Worm (Caenorhabditis elegans) whole organism, young adult: ENCODE data around the gene srd-21.

Source experiments
- Y67H2A.10 ChIP-seq: fragments of 200-800 bp; sonication (Bioruptor generic); conservative IDR thresholded peaks from 2 replicates; pipeline ENCODE4 v1.3.6; 2022; ENCODE audit warnings: missing genetic modification reagents, missing genetic modification characterization, missing compliant biosample characterization
- ama-1 ChIP-seq, 3 experiments: fragments of 150-350 bp in 1 of 3; sonication (generic microtip) in 2 of 3; optimal IDR thresholded peaks; 2 replicates each; lab custom pipeline; 2014 to 2018; ENCODE audit warnings: missing biosample characterization in 2 of 3, missing genetic modification characterization in 2 of 3, missing genetic modification reagents in 2 of 3
- bed-2 ChIP-seq: fragments of 200-800 bp; sonication (Bioruptor generic); IDR thresholded peaks from 2 replicates; pipeline ENCODE4 v1.3.6; 2022; ENCODE audit warnings: missing genetic modification reagents, missing genetic modification characterization, missing compliant biosample characterization
- ekl-4 ChIP-seq: fragments of 200-800 bp; sonication (Bioruptor generic); IDR thresholded peaks from 2 replicates; pipeline ENCODE4 v1.3.6; 2022; ENCODE audit warnings: missing genetic modification reagents, missing genetic modification characterization, missing compliant biosample characterization
- mxl-1 ChIP-seq: sonication (generic microtip); optimal IDR thresholded peaks from 2 replicates; lab custom pipeline; 2016; ENCODE audit warnings: missing genetic modification characterization, missing compliant biosample characterization
- nhr-90 ChIP-seq: sonication (generic microtip); optimal IDR thresholded peaks from 2 replicates; lab custom pipeline; 2016; ENCODE audit warnings: missing genotype, mild to moderate bottlenecking, missing genetic modification characterization, missing compliant biosample characterization
- rpc-1 ChIP-seq, 2 experiments: fragments of 150-350 bp in 1 of 2; sonication (generic microtip) in 1 of 2; optimal IDR thresholded peaks; 2 replicates each; lab custom pipeline; 2014 to 2018; ENCODE audit warnings: missing biosample characterization in 1 of 2, missing genetic modification characterization in 1 of 2, missing genetic modification reagents in 1 of 2, missing genotype in 1 of 2
- snpc-4 ChIP-seq, 5 experiments: fragments of 150-350 bp in 1 of 5; sonication (generic microtip) in 4 of 5; optimal IDR thresholded peaks; 2 replicates each; lab custom pipeline; 2014 to 2018; ENCODE audit warnings: missing genetic modification characterization in 5 of 5, missing biosample characterization in 3 of 5, antibody characterized with exemption in 2 of 5, mild to moderate bottlenecking in 2 of 5, missing compliant biosample characterization in 2 of 5, missing genotype in 2 of 5, moderate library complexity in 2 of 5, missing genetic modification reagents in 1 of 5
- tbx-9 ChIP-seq: sonication (generic microtip); optimal IDR thresholded peaks from 2 replicates; lab custom pipeline; 2016; ENCODE audit warnings: borderline replicate concordance, missing genetic modification characterization, inconsistent platforms, missing compliant biosample characterization
- unc-62 ChIP-seq: fragments of 150-350 bp; optimal IDR thresholded peaks from 2 replicates; lab custom pipeline; 2014; ENCODE audit warnings: missing biosample characterization, missing genetic modification reagents, missing genetic modification characterization

DNA sequence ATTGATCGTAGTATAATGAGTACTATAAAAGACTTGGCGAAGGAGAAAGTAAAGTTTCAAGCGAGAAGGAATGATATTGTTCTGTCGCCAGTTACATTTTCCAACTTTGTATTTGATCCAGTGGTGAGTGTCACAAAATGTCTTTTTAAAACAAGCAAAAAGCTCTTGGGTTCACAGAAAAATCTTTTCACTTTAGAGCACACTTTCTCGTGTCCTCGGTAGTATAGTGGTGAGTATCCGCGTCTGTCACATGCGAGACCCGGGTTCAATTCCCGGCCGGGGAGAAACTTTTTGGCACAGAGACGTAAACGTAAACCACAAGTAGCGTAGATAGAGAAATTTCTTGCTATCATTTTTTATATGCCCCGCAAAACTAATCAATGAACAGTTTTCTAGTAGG lies 10.7 kb downstream of the srd-21 start:
- no peak for TF ChIP-seq bed-2 (GFP tag; lab: Robert Waterston, UW)
- no peak for TF ChIP-seq ama-1 (optimal IDR thresholded peaks at IDR 0.05; lab: Kevin White, UChicago)
- TF ChIP-seq ama-1 (GFP tag; optimal IDR thresholded peaks at IDR 0.05; lab: Kevin White, UChicago): no peak
- TF ChIP-seq ekl-4 (GFP tag; lab: Robert Waterston, UW): no peak
- TF ChIP-seq tbx-9 (tag; lab: Kevin White, UChicago): no peak
- TF ChIP-seq mxl-1 (tag; lab: Kevin White, UChicago): peak; percentile 25
- TF ChIP-seq Y67H2A.10 (GFP tag; lab: Robert Waterston, UW): no peak
- TF ChIP-seq snpc-4 (GFP tag; optimal IDR thresholded peaks at IDR 0.05; lab: Kevin White, UChicago): peak; percentile 63
- TF ChIP-seq snpc-4 (tag; optimal IDR thresholded peaks at IDR 0.05; lab: Kevin White, UChicago): peak in 2 of 4 experiments; percentile 18 to 83
- TF ChIP-seq nhr-90 (tag; lab: Kevin White, UChicago): peak; percentile 64
- TF ChIP-seq unc-62 (GFP tag; lab: Kevin White, UChicago): no peak
- peak; percentile 70 for TF ChIP-seq rpc-1 (optimal IDR thresholded peaks at IDR 0.05; lab: Kevin White, UChicago)
- peak; percentile 85 for TF ChIP-seq rpc-1 (tag; optimal IDR thresholded peaks at IDR 0.05; lab: Kevin White, UChicago)
